Worm (Caenorhabditis elegans) whole organism, late embryonic: ENCODE data around the gene C03B1.6.

Experiments
- C38D4.7 ChIP-seq: fragments of 200-800 bp; sonication (Bioruptor generic); optimal IDR thresholded peaks from 2 replicates; lab custom pipeline; 2018; ENCODE audit warnings: mild to moderate bottlenecking, missing genetic modification characterization, moderate library complexity, missing compliant biosample characterization
- K09A11.1 ChIP-seq: sonication (generic microtip); optimal IDR thresholded peaks from 2 replicates; lab custom pipeline; 2017; ENCODE audit warnings: antibody characterized with exemption, mild to moderate bottlenecking, missing genetic modification characterization, missing compliant biosample characterization; ENCODE audit not compliant: insufficient read depth
- T23F11.4 ChIP-seq: fragments of 200-800 bp; sonication (Bioruptor generic); optimal IDR thresholded peaks from 2 replicates; lab custom pipeline; 2018; ENCODE audit warnings: mild to moderate bottlenecking, missing genetic modification characterization, missing compliant biosample characterization
- ahr-1 ChIP-seq: sonication (generic microtip); optimal IDR thresholded peaks from 2 replicates; lab custom pipeline; 2016; ENCODE audit warnings: missing genetic modification characterization, missing compliant biosample characterization
- ceh-14 ChIP-seq: sonication (generic microtip); optimal IDR thresholded peaks from 2 replicates; lab custom pipeline; 2016; ENCODE audit warnings: missing genotype, missing genetic modification characterization, missing compliant biosample characterization
- ceh-19 ChIP-seq: fragments of 200-800 bp; sonication (Bioruptor generic); optimal IDR thresholded peaks from 2 replicates; lab custom pipeline; 2018; ENCODE audit warnings: mild to moderate bottlenecking, missing genetic modification characterization, missing compliant biosample characterization
- ceh-2 ChIP-seq: sonication (generic microtip); optimal IDR thresholded peaks from 2 replicates; lab custom pipeline; 2016; ENCODE audit warnings: missing genotype, missing genetic modification characterization, missing compliant biosample characterization
- ceh-30 ChIP-seq: fragments of 150-350 bp; optimal IDR thresholded peaks from 2 replicates; lab custom pipeline; 2014; ENCODE audit warnings: missing biosample characterization, missing genetic modification characterization
- ceh-31 ChIP-seq: sonication (generic microtip); optimal IDR thresholded peaks from 2 replicates; lab custom pipeline; 2016; ENCODE audit warnings: missing genetic modification characterization, missing compliant biosample characterization
- ceh-34 ChIP-seq: sonication (generic microtip); optimal IDR thresholded peaks from 2 replicates; lab custom pipeline; 2016; ENCODE audit warnings: mild to moderate bottlenecking, missing genetic modification characterization, missing compliant biosample characterization
- ceh-45 ChIP-seq: fragments of 200-800 bp; sonication (Bioruptor generic); IDR thresholded peaks from 2 replicates; pipeline ENCODE4 v1.3.6; 2022; ENCODE audit warnings: missing genetic modification reagents, missing genetic modification characterization, missing compliant biosample characterization
- ceh-48 ChIP-seq: sonication (generic microtip); optimal IDR thresholded peaks from 2 replicates; lab custom pipeline; 2016; ENCODE audit warnings: missing genetic modification characterization, inconsistent platforms, missing compliant biosample characterization
- ceh-6 ChIP-seq: fragments of 200-800 bp; sonication (Bioruptor generic); optimal IDR thresholded peaks from 2 replicates; lab custom pipeline; 2018; ENCODE audit warnings: mild to moderate bottlenecking, missing genetic modification characterization, missing compliant biosample characterization
- che-1 ChIP-seq: sonication (generic microtip); optimal IDR thresholded peaks from 2 replicates; lab custom pipeline; 2016; ENCODE audit warnings: mild to moderate bottlenecking, missing genetic modification characterization, missing compliant biosample characterization
- dve-1 ChIP-seq: sonication (generic microtip); optimal IDR thresholded peaks from 2 replicates; lab custom pipeline; 2017; ENCODE audit warnings: antibody characterized with exemption, mild to moderate bottlenecking, missing genetic modification characterization, missing compliant biosample characterization
- elt-4 ChIP-seq: sonication (generic microtip); optimal IDR thresholded peaks from 2 replicates; lab custom pipeline; 2016; ENCODE audit warnings: missing genetic modification characterization, missing compliant biosample characterization
- ets-4 ChIP-seq: sonication (generic microtip); optimal IDR thresholded peaks from 2 replicates; lab custom pipeline; 2016; ENCODE audit warnings: missing genetic modification characterization, missing compliant biosample characterization
- eyg-1 ChIP-seq: sonication (generic microtip); optimal IDR thresholded peaks from 2 replicates; lab custom pipeline; 2016; ENCODE audit warnings: missing genotype, missing genetic modification characterization, missing compliant biosample characterization
- fax-1 ChIP-seq: sonication (generic microtip); optimal IDR thresholded peaks from 2 replicates; lab custom pipeline; 2016; ENCODE audit warnings: missing genotype, missing genetic modification characterization, missing compliant biosample characterization
- fkh-6 ChIP-seq: sonication (generic microtip); optimal IDR thresholded peaks from 2 replicates; lab custom pipeline; 2016; ENCODE audit warnings: missing genetic modification characterization, missing compliant biosample characterization
- gmeb-2 ChIP-seq: sonication (generic microtip); optimal IDR thresholded peaks from 2 replicates; lab custom pipeline; 2016; ENCODE audit warnings: missing genetic modification characterization, inconsistent platforms, missing compliant biosample characterization
- hlh-15 ChIP-seq: sonication (generic microtip); optimal IDR thresholded peaks from 2 replicates; lab custom pipeline; 2016; ENCODE audit warnings: missing genetic modification characterization, missing compliant biosample characterization
- hlh-6 ChIP-seq: sonication (generic microtip); optimal IDR thresholded peaks from 2 replicates; lab custom pipeline; 2016; ENCODE audit warnings: missing genotype, missing genetic modification characterization, missing compliant biosample characterization
- lin-11 ChIP-seq: fragments of 200-800 bp; sonication (Bioruptor generic); optimal IDR thresholded peaks from 2 replicates; lab custom pipeline; 2018; ENCODE audit warnings: mild to moderate bottlenecking, missing genetic modification characterization, missing compliant biosample characterization
- madf-2 ChIP-seq: sonication (generic microtip); optimal IDR thresholded peaks from 2 replicates; lab custom pipeline; 2017; ENCODE audit warnings: missing genetic modification characterization, missing compliant biosample characterization
- mec-3 ChIP-seq: sonication (generic microtip); optimal IDR thresholded peaks from 2 replicates; lab custom pipeline; 2016; ENCODE audit warnings: borderline replicate concordance, missing genetic modification characterization, missing compliant biosample characterization
- nfya-1 ChIP-seq: sonication (generic microtip); optimal IDR thresholded peaks from 2 replicates; lab custom pipeline; 2017; ENCODE audit warnings: missing genetic modification characterization, mild to moderate bottlenecking, missing compliant biosample characterization, antibody characterized with exemption, moderate library complexity
- nhr-11 ChIP-seq: fragments of 150-350 bp; optimal IDR thresholded peaks from 2 replicates; lab custom pipeline; 2014; ENCODE audit warnings: missing biosample characterization, missing genetic modification characterization
- nhr-232 ChIP-seq: sonication (generic microtip); optimal IDR thresholded peaks from 2 replicates; lab custom pipeline; 2016; ENCODE audit warnings: missing genetic modification characterization, missing compliant biosample characterization
- odd-2 ChIP-seq: sonication (generic microtip); optimal IDR thresholded peaks from 2 replicates; lab custom pipeline; 2017; ENCODE audit warnings: antibody characterized with exemption, mild to moderate bottlenecking, missing genetic modification characterization, missing compliant biosample characterization
- pag-3 ChIP-seq: sonication (generic microtip); optimal IDR thresholded peaks from 2 replicates; lab custom pipeline; 2016; ENCODE audit warnings: missing compliant biosample characterization, missing genetic modification characterization, borderline replicate concordance
- pax-1 ChIP-seq: fragments of 150-350 bp; optimal IDR thresholded peaks from 2 replicates; lab custom pipeline; 2014; ENCODE audit warnings: missing biosample characterization, missing genetic modification characterization
- pha-2 ChIP-seq: sonication (generic microtip); optimal IDR thresholded peaks from 2 replicates; lab custom pipeline; 2017; ENCODE audit warnings: mild to moderate bottlenecking, missing genetic modification characterization, missing compliant biosample characterization
- pros-1 ChIP-seq: fragments of 150-350 bp; optimal IDR thresholded peaks from 2 replicates; lab custom pipeline; 2014; ENCODE audit warnings: missing biosample characterization, missing genetic modification reagents, missing genetic modification characterization
- rnt-1 ChIP-seq: sonication (generic microtip); optimal IDR thresholded peaks from 2 replicates; lab custom pipeline; 2016; ENCODE audit warnings: missing genetic modification characterization, missing compliant biosample characterization
- sox-4 ChIP-seq: sonication (generic microtip); optimal IDR thresholded peaks from 2 replicates; lab custom pipeline; 2017; ENCODE audit warnings: mild to moderate bottlenecking, missing genetic modification characterization, inconsistent platforms, missing compliant biosample characterization
- ttx-3 ChIP-seq: sonication (generic microtip); optimal IDR thresholded peaks from 2 replicates; lab custom pipeline; 2016; ENCODE audit warnings: missing genetic modification reagents, missing genetic modification characterization, missing compliant biosample characterization
- unc-42 ChIP-seq: sonication (generic microtip); optimal IDR thresholded peaks from 2 replicates; lab custom pipeline; 2016; ENCODE audit warnings: missing genotype, missing genetic modification characterization, missing compliant biosample characterization
- unc-55 ChIP-seq: sonication (generic microtip); optimal IDR thresholded peaks from 2 replicates; lab custom pipeline; 2017; ENCODE audit warnings: missing biosample characterization, missing genetic modification reagents, missing genetic modification characterization
- zip-5 ChIP-seq: sonication (generic microtip); optimal IDR thresholded peaks from 2 replicates; lab custom pipeline; 2016; ENCODE audit warnings: missing genetic modification characterization, missing compliant biosample characterization

C03B1.6 gene

DNA sequence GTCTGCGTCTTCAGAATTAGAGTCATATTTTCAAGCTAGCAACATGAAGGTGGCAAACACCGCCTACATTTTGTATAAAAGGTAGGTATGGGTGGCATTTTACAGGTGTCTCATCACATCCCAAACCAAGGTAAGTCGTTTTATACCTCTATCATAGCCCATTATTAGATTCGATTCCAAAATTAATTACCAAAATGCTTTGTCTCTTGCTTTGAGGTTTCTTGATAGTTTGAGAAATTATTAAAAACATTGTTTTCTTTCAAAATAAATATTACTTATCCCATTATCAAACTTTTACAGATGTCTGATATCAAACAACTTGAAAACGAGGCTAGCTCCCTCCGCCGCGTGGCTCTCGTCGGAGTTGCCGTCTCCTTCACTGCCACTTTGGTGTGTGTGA lies 24.0 kb upstream of the C03B1.6 start, which contains the start of gene col-168:
TSS of gene col-168 (plus strand) at position 301 of the 400 bp plus-strand sequence.
- no peak for TF ChIP-seq pag-3 (tag; lab: Kevin White, UChicago)
- TF ChIP-seq pros-1 (tag; lab: Kevin White, UChicago), result no peak
- TF ChIP-seq ceh-30 (tag; lab: Kevin White, UChicago), result no peak
- TF ChIP-seq ahr-1, result no peak
- no peak for TF ChIP-seq fkh-6 (tag; lab: Kevin White, UChicago)
- no peak for TF ChIP-seq unc-42 (tag; lab: Kevin White, UChicago)
- TF ChIP-seq nfya-1, result no peak
- TF ChIP-seq eyg-1 (tag; lab: Kevin White, UChicago), result no peak
- no peak for TF ChIP-seq dve-1
- no peak for TF ChIP-seq ceh-45 (GFP tag; lab: Robert Waterston, UW)
- no peak for TF ChIP-seq ceh-34 (tag; lab: Kevin White, UChicago)
- TF ChIP-seq ceh-48 (tag; lab: Kevin White, UChicago), result no peak
- TF ChIP-seq ets-4 (tag; lab: Kevin White, UChicago), result no peak

DNA sequence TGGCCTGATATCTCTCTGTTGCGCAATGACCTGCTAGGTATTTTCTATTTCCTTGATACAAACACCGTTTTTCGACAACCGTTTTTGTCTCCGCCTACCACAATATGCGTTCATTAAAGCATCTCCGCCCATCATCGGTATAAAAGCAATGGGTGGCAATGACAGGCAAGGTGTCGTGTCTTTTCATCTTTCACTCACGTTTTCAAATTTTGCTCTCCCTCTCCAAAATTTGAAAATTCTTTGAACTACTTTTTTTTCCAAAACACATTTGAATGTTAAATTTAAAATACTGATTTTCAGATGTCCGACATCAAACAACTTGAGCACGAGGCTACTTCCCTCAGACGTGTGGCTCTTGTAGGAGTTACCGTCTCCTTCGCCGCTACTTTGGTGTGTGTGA lies 21.3 kb upstream of the C03B1.6 start, which contains the start of gene col-169:
TSS of gene col-169 (plus strand) at position 301 of the 400 bp plus-strand sequence.
- TF ChIP-seq fax-1 (tag; lab: Kevin White, UChicago) (no peak), ets-4 (tag; lab: Kevin White, UChicago) (no peak), ceh-19 (no peak), elt-4 (tag; lab: Kevin White, UChicago) (no peak), T23F11.4 (no peak), ceh-31 (tag; lab: Kevin White, UChicago) (no peak), C38D4.7 (no peak)

DNA sequence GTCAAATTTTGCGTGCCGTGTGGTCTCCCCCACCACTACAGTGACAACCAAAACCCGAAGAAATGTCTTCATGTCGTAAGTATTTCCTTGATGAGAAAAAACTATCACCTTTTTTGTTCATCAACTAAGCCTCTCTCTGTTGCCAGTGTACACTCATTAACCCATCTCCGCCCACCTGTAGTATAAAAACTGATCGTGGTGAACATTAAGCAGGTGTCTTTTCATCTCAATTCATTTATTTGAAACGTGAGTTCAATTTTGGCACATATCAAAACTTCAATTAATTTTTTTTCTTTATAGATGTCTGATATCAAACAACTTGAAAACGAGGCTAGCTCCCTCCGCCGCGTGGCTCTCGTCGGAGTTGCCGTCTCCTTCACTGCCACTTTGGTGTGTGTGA lies 18.7 kb upstream of the C03B1.6 start, which contains the start of gene col-170:
TSS of gene col-170 (plus strand) at position 301 of the 400 bp plus-strand sequence.
- no peak for TF ChIP-seq pha-2 (tag; lab: Kevin White, UChicago)
- no peak for TF ChIP-seq pax-1 (tag; lab: Kevin White, UChicago)
- TF ChIP-seq ceh-2 (tag; lab: Kevin White, UChicago), result no peak
- TF ChIP-seq elt-4 (tag; lab: Kevin White, UChicago), result no peak
- TF ChIP-seq hlh-15, result no peak
- TF ChIP-seq nhr-11, result no peak
- no peak for TF ChIP-seq nhr-232 (tag; lab: Kevin White, UChicago)
- TF ChIP-seq ceh-6 (GFP tag; lab: Kevin White, UChicago), result no peak
- TF ChIP-seq T23F11.4, result no peak
- no peak for TF ChIP-seq gmeb-2 (tag; lab: Kevin White, UChicago)
- TF ChIP-seq lin-11 (tag; lab: Kevin White, UChicago), result no peak
- no peak for TF ChIP-seq hlh-6 (tag; lab: Kevin White, UChicago)
- no peak for TF ChIP-seq ahr-1
- no peak for TF ChIP-seq odd-2 (tag; lab: Kevin White, UChicago)
- TF ChIP-seq ceh-14 (tag; lab: Kevin White, UChicago), result no peak
- TF ChIP-seq sox-4 (tag; lab: Kevin White, UChicago), result no peak

DNA sequence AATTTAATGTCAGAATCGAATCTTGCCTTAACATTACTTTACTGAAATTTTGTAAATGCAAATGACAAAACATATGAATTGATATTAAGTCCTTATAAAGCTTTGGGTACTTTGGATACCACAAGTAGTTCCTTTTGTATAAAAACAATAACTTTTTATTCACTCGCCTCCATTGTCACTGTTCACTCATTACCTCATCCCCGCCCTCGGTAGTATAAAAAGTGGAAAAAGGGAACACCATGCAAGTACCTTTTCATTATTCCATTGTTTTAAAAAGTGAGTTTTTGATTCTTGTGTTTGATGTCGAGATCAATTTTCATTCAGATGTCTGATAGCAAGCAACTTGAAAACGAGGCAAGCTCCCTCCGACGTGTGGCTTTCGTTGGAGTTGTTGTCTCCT lies 16.1 kb upstream of the C03B1.6 start, which contains the start of gene col-171:
TSS of gene col-171 (plus strand) at position 301 of the 400 bp plus-strand sequence.
- TF ChIP-seq dve-1, result no peak
- TF ChIP-seq unc-55 (GFP tag; lab: Kevin White, UChicago), result no peak
- no peak for TF ChIP-seq C38D4.7
- no peak for TF ChIP-seq zip-5
- no peak for TF ChIP-seq madf-2 (tag; lab: Kevin White, UChicago)
- no peak for TF ChIP-seq pax-1 (tag; lab: Kevin White, UChicago)
- TF ChIP-seq ttx-3 (tag; lab: Kevin White, UChicago), result no peak
- TF ChIP-seq rnt-1 (tag; lab: Kevin White, UChicago), result no peak
- TF ChIP-seq nhr-11, result no peak
- no peak for TF ChIP-seq che-1 (tag; lab: Kevin White, UChicago)
- TF ChIP-seq ceh-2 (tag; lab: Kevin White, UChicago), result no peak
- no peak for TF ChIP-seq mec-3 (tag; lab: Kevin White, UChicago)
- no peak for TF ChIP-seq K09A11.1
- TF ChIP-seq nfya-1, result no peak
- TF ChIP-seq eyg-1 (tag; lab: Kevin White, UChicago), result no peak
- TF ChIP-seq unc-42 (tag; lab: Kevin White, UChicago), result no peak
- TF ChIP-seq, all 69 proteins: peak for 0
